Fruit fly (Drosophila melanogaster): ENCODE data around the gene pll.

pll gene

dm6 chr3R:27283645-27284044 is 30.7 kb upstream of the pll start, which contains the start of gene CG3368 (continued):
- TF ChIP-seq CG15073 (GFP tag; optimal IDR thresholded peaks at IDR 0.05) (no peak), cwo (GFP tag; optimal IDR thresholded peaks at IDR 0.05) (no peak), exex (tag; optimal IDR thresholded peaks at IDR 0.05) (peak; percentile 20), hbn (GFP tag; IDR thresholded peaks at IDR 0.05; ENCODE audit: partially characterized antibody) (peak; percentile 30; the same call in 1 of the 2 replicates), CG4617 (GFP tag; optimal IDR thresholded peaks at IDR 0.05; ENCODE audit: borderline replicate concordance) (peak; percentile 18), sens (GFP tag) (peak; percentile 49), tna (GFP tag; IDR thresholded peaks at IDR 0.05; ENCODE audit: partially characterized antibody) (peak; percentile 63; the same call in 1 of the 2 replicates), ro (GFP tag; IDR thresholded peaks at IDR 0.05) (no peak), CG15514 (GFP tag; optimal IDR thresholded peaks at IDR 0.05) (peak; percentile 49), CG10274 (GFP tag; optimal IDR thresholded peaks at IDR 0.05) (no peak), gem (tag; optimal IDR thresholded peaks at IDR 0.05) (no peak), Bgb (GFP tag; IDR thresholded peaks at IDR 0.05; ENCODE audit: partially characterized antibody) (peak; percentile 71), CHES-1-like (GFP tag; optimal IDR thresholded peaks at IDR 0.05) (no peak), Doc3 (GFP tag; IDR thresholded peaks at IDR 0.05; ENCODE audit: partially characterized antibody) (peak; percentile 24; the same call in 1 of the 3 replicates), chinmo (GFP tag; IDR thresholded peaks at IDR 0.05; ENCODE audit: partially characterized antibody) (peak; percentile 65; the same call in 1 of the 4 replicates), HLH4C (GFP tag; IDR thresholded peaks at IDR 0.05; ENCODE audit: partially characterized antibody) (peak; percentile 86), hb (GFP tag; IDR thresholded peaks at IDR 0.05; ENCODE audit: partially characterized antibody) (peak; percentile 62; the same call in 2 of the 3 replicates), Ets65A (GFP tag) (peak; percentile 9), CG6689 (GFP tag; IDR thresholded peaks at IDR 0.05) (no peak), CG2116 (GFP tag; optimal IDR thresholded peaks at IDR 0.05) (peak; percentile 52), Asciz (GFP tag; optimal IDR thresholded peaks at IDR 0.05) (no peak), Dll (GFP tag; IDR thresholded peaks at IDR 0.05; ENCODE audit: partially characterized antibody) (peak; percentile 65), CG16813 (GFP tag; IDR thresholded peaks at IDR 0.05; ENCODE audit: partially characterized antibody) (peak; percentile 59; the same call in 2 of the 3 replicates), Opbp (GFP tag; IDR thresholded peaks at IDR 0.05; ENCODE audit: partially characterized antibody) (peak; percentile 75; the same call in 2 of the 3 replicates), CG11504 (tag; optimal IDR thresholded peaks at IDR 0.05) (peak; percentile 12), CG42726 (GFP tag; IDR thresholded peaks at IDR 0.05; ENCODE audit: partially characterized antibody) (0 out of 2 replicates have a peak, but pooled peaks have one; percentile 41), amos (GFP tag; IDR thresholded peaks at IDR 0.05; ENCODE audit: partially characterized antibody) (peak; percentile 57; the same call in 1 of the 2 replicates), BEAF-32 (GFP tag; optimal IDR thresholded peaks at IDR 0.05) (peak; percentile 45), Nf-YA (GFP tag; IDR thresholded peaks at IDR 0.05) (no peak), stwl (tag; optimal IDR thresholded peaks at IDR 0.05) (peak; percentile 65), vnd (GFP tag; IDR thresholded peaks at IDR 0.05; ENCODE audit: partially characterized antibody) (peak; percentile 58; the same call in 2 of the 3 replicates), trem (tag; optimal IDR thresholded peaks at IDR 0.05) (peak; percentile 24), Med (GFP tag) (peak; percentile 61), unc-4 (GFP tag; IDR thresholded peaks at IDR 0.05; ENCODE audit: partially characterized antibody) (peak; percentile 56), Dref (GFP tag; IDR thresholded peaks at IDR 0.05) (peak; percentile 85), ato (GFP tag; IDR thresholded peaks at IDR 0.05; ENCODE audit: partially characterized antibody) (peak; percentile 61; the same call in 1 of the 2 replicates), CG10543 (GFP tag; optimal IDR thresholded peaks at IDR 0.05) (no peak), CG12299 (tag; optimal IDR thresholded peaks at IDR 0.05) (no peak), sug (tag; optimal IDR thresholded peaks at IDR 0.05) (peak; percentile 13), CG7963 (GFP tag; IDR thresholded peaks at IDR 0.05; ENCODE audit: partially characterized antibody) (peak; percentile 58), mld (GFP tag; IDR thresholded peaks at IDR 0.05; ENCODE audit: partially characterized antibody) (peak; percentile 55; the same call in 1 of the 3 replicates), Myb (GFP tag; optimal IDR thresholded peaks at IDR 0.05) (peak; percentile 73), MESR4 (GFP tag; optimal IDR thresholded peaks at IDR 0.05) (peak; percentile 55), crol (GFP tag; IDR thresholded peaks at IDR 0.05) (0 out of 2 replicates have a peak, but pooled peaks have one; percentile 16), YL-1 (GFP tag; optimal IDR thresholded peaks at IDR 0.05) (peak; percentile 60), CG17186 (GFP tag; optimal IDR thresholded peaks at IDR 0.05) (peak; percentile 57), CG34376 (GFP tag; optimal IDR thresholded peaks at IDR 0.05) (no peak)

All from whole organism, embryonic.